Fruit fly (Drosophila melanogaster) Kc167 (cell line): ENCODE measurements around the gene CG42784.

Experiments used
- Myc ChIP-seq: fragments of >200 bp; optimal IDR thresholded peaks from 2 replicates; lab custom pipeline; 2017; ENCODE audit warnings: missing external identifiers
- Sin3A ChIP-seq: fragments of >200 bp; optimal IDR thresholded peaks from 2 replicates; lab custom pipeline; 2018; ENCODE audit warnings: missing external identifiers
- h ChIP-seq: fragments of >200 bp; optimal IDR thresholded peaks from 3 replicates; lab custom pipeline; 2018; ENCODE audit warnings: missing external identifiers
- insv ChIP-seq: fragments of >200 bp; optimal IDR thresholded peaks from 3 replicates; lab custom pipeline; 2018; ENCODE audit warnings: missing external identifiers
- psq ChIP-seq: fragments of >200 bp; optimal IDR thresholded peaks from 2 replicates; lab custom pipeline; 2017; ENCODE audit warnings: missing external identifiers
- ttk ChIP-seq: sonication (Bioruptor generic); optimal IDR thresholded peaks from 2 replicates; lab custom pipeline; 2017; ENCODE audit warnings: missing external identifiers

dm6 chr2L:13548786-13549780 is 133.9 kb downstream of the CG42784 start, which contains the start of gene B4:
- TF ChIP-seq h (lab: Kevin White, UChicago), result no peak
- no peak for TF ChIP-seq Sin3A
- TF ChIP-seq psq (lab: Kevin White, UChicago), result no peak
- no peak for TF ChIP-seq ttk (lab: Kevin White, UChicago)
- no peak for TF ChIP-seq Myc (lab: Kevin White, UChicago)
- TF ChIP-seq insv (lab: Kevin White, UChicago), result no peak
